Fruit fly (Drosophila melanogaster) whole organism, embryonic: ENCODE measurements around the gene RpS7.

Experiments used
- Abd-B ChIP-seq: fragments of 200-800 bp; sonication (Bioruptor generic); optimal IDR thresholded peaks from 2 replicates; lab custom pipeline; 2018; ENCODE audit warnings: missing biosample characterization, mild to moderate bottlenecking, missing genetic modification characterization, moderate library complexity
- Asciz ChIP-seq: fragments of 200-800 bp; sonication (Bioruptor generic); optimal IDR thresholded peaks from 2 replicates; lab custom pipeline; 2017; ENCODE audit warnings: missing biosample characterization, mild to moderate bottlenecking, missing genetic modification characterization, missing genetic modification reagents
- CG10267 ChIP-seq: fragments of 200-800 bp; sonication (Bioruptor generic); optimal IDR thresholded peaks from 2 replicates; lab custom pipeline; 2018; ENCODE audit warnings: missing biosample characterization, mild to moderate bottlenecking, missing genetic modification characterization, moderate library complexity
- CG10462 ChIP-seq: fragments of 200-800 bp; sonication (Bioruptor generic); optimal IDR thresholded peaks from 2 replicates; lab custom pipeline; 2016; ENCODE audit warnings: missing biosample characterization, missing genetic modification characterization
- CG11696 ChIP-seq: fragments of 200-800 bp; sonication (Bioruptor generic); IDR thresholded peaks from 2 replicates; pipeline ENCODE4 v1.3.6; 2022; ENCODE audit warnings: missing biosample characterization, missing genetic modification characterization
- CG1233 ChIP-seq: fragments of 200-800 bp; sonication (Bioruptor generic); optimal IDR thresholded peaks from 4 replicates; lab custom pipeline; 2018; ENCODE audit warnings: missing biosample characterization, mild to moderate bottlenecking, missing genetic modification characterization
- CG12769 ChIP-seq: fragments of 200-800 bp; sonication (Bioruptor generic); optimal IDR thresholded peaks from 2 replicates; lab custom pipeline; 2019; ENCODE audit warnings: missing biosample characterization, mild to moderate bottlenecking, missing genetic modification characterization, moderate library complexity
- CG13624 ChIP-seq: fragments of 200-800 bp; sonication (Bioruptor generic); optimal IDR thresholded peaks from 2 replicates; lab custom pipeline; 2016; ENCODE audit warnings: missing biosample characterization, missing genetic modification characterization
- CG13894 ChIP-seq: fragments of 200-800 bp; sonication (Bioruptor generic); optimal IDR thresholded peaks from 3 replicates; lab custom pipeline; 2018; ENCODE audit warnings: missing biosample characterization, mild to moderate bottlenecking, missing genetic modification characterization, moderate library complexity
- CG14014 ChIP-seq: fragments of 200-800 bp; sonication (Bioruptor generic); IDR thresholded peaks from 2 replicates; pipeline ENCODE4 v1.3.6; 2022; ENCODE audit warnings: missing biosample characterization, missing genetic modification characterization
- CG15011 ChIP-seq: fragments of 200-800 bp; sonication (Bioruptor generic); optimal IDR thresholded peaks from 3 replicates; lab custom pipeline; 2018; ENCODE audit warnings: missing biosample characterization, mild to moderate bottlenecking, missing genetic modification characterization
- CG16813 ChIP-seq: fragments of 200-800 bp; sonication (Bioruptor generic); IDR thresholded peaks from 3 replicates; pipeline ENCODE4 v1.3.6; 2022; ENCODE audit warnings: missing biosample characterization, missing genetic modification characterization; ENCODE audit not compliant: partially characterized antibody
- CG17359 ChIP-seq: fragments of 200-800 bp; sonication (Bioruptor generic); optimal IDR thresholded peaks from 3 replicates; lab custom pipeline; 2018; ENCODE audit warnings: missing biosample characterization, mild to moderate bottlenecking, missing genetic modification characterization, moderate library complexity
- CG17385 ChIP-seq: fragments of 200-800 bp; sonication (Bioruptor generic); optimal IDR thresholded peaks from 3 replicates; lab custom pipeline; 2018; ENCODE audit warnings: missing biosample characterization, mild to moderate bottlenecking, missing genetic modification characterization
- CG18011 ChIP-seq: fragments of 200-800 bp; sonication (Bioruptor generic); optimal IDR thresholded peaks from 2 replicates; lab custom pipeline; 2017; ENCODE audit warnings: missing biosample characterization, missing genetic modification characterization, mild to moderate bottlenecking, moderate library complexity, missing genotype
- CG18619 ChIP-seq: fragments of 200-800 bp; sonication (Bioruptor generic); optimal IDR thresholded peaks from 3 replicates; lab custom pipeline; 2017; ENCODE audit warnings: missing biosample characterization, mild to moderate bottlenecking, missing genetic modification characterization
- CG30431 ChIP-seq: fragments of 200-800 bp; sonication (Bioruptor generic); optimal IDR thresholded peaks from 2 replicates; lab custom pipeline; 2017; ENCODE audit warnings: missing biosample characterization, missing genetic modification characterization
- CG31441 ChIP-seq: fragments of 200-800 bp; sonication (Bioruptor generic); IDR thresholded peaks from 2 replicates; pipeline ENCODE4 v1.3.6; 2022; ENCODE audit warnings: missing biosample characterization, missing genetic modification characterization
- CG5180 ChIP-seq: fragments of 200-800 bp; sonication (Bioruptor generic); optimal IDR thresholded peaks from 3 replicates; lab custom pipeline; 2017; ENCODE audit warnings: missing biosample characterization, missing genetic modification characterization, mild to moderate bottlenecking, moderate library complexity, missing genetic modification reagents
- CG6175 ChIP-seq: fragments of 200-800 bp; sonication (Bioruptor generic); IDR thresholded peaks from 3 replicates; pipeline ENCODE4 v1.3.6; 2022; ENCODE audit warnings: missing biosample characterization, missing genetic modification characterization
- CG6813 ChIP-seq: fragments of 200-800 bp; sonication (Bioruptor generic); optimal IDR thresholded peaks from 2 replicates; lab custom pipeline; 2017; ENCODE audit warnings: missing biosample characterization, missing genetic modification characterization, mild to moderate bottlenecking, moderate library complexity, missing genetic modification reagents
- CG7839 ChIP-seq: fragments of 200-800 bp; sonication (Bioruptor generic); optimal IDR thresholded peaks from 3 replicates; lab custom pipeline; 2018; ENCODE audit warnings: missing biosample characterization, mild to moderate bottlenecking, missing genetic modification characterization, moderate library complexity
- CG8281 ChIP-seq: fragments of 200-800 bp; sonication (Bioruptor generic); optimal IDR thresholded peaks from 2 replicates; lab custom pipeline; 2018; ENCODE audit warnings: missing biosample characterization, mild to moderate bottlenecking, missing genetic modification characterization, moderate library complexity
- CG8359 ChIP-seq: fragments of 200-800 bp; sonication (Bioruptor generic); optimal IDR thresholded peaks from 2 replicates; lab custom pipeline; 2017; ENCODE audit warnings: missing biosample characterization, mild to moderate bottlenecking, missing genetic modification characterization, borderline replicate concordance
- CG8924 ChIP-seq: fragments of 200-800 bp; optimal IDR thresholded peaks from 3 replicates; lab custom pipeline; 2019; ENCODE audit warnings: missing biosample characterization, mild to moderate bottlenecking, missing genetic modification characterization, moderate library complexity
- ERR ChIP-seq: fragments of 200-800 bp; sonication (Bioruptor generic); optimal IDR thresholded peaks from 2 replicates; lab custom pipeline; 2016; ENCODE audit warnings: missing biosample characterization, missing genetic modification characterization
- GATAe ChIP-seq: fragments of 200-800 bp; sonication (Bioruptor generic); conservative IDR thresholded peaks from 2 replicates; pipeline ENCODE4 v1.3.6; 2022; ENCODE audit warnings: missing biosample characterization, missing genetic modification characterization
- HLH3B ChIP-seq: fragments of 200-800 bp; sonication (Bioruptor generic); IDR thresholded peaks from 2 replicates; pipeline ENCODE4 v1.3.6; 2022; ENCODE audit warnings: missing biosample characterization, missing genetic modification characterization
- Lhr ChIP-seq: fragments of 200-800 bp; sonication (Bioruptor generic); optimal IDR thresholded peaks from 3 replicates; lab custom pipeline; 2017; ENCODE audit warnings: mild to moderate bottlenecking, missing biosample characterization, missing genetic modification reagents, missing genetic modification characterization
- Mes4 ChIP-seq: fragments of 200-800 bp; sonication (Bioruptor generic); optimal IDR thresholded peaks from 2 replicates; lab custom pipeline; 2016; ENCODE audit warnings: missing biosample characterization, missing genetic modification characterization
- Pdp1 ChIP-seq, 2 experiments: fragments of 200-800 bp; sonication (Bioruptor generic); optimal IDR thresholded peaks; 3 replicates each; lab custom pipeline; 2016; ENCODE audit warnings: missing biosample characterization in 2 of 2, missing genetic modification characterization in 2 of 2, mild to moderate bottlenecking in 1 of 2, moderate library complexity in 1 of 2
- Xrp1 ChIP-seq: fragments of 200-800 bp; sonication (Bioruptor generic); IDR thresholded peaks from 2 replicates; pipeline ENCODE4 v1.3.6; 2022; ENCODE audit warnings: missing biosample characterization, missing genetic modification characterization
- az2 ChIP-seq: fragments of 200-800 bp; sonication (Bioruptor generic); optimal IDR thresholded peaks from 3 replicates; lab custom pipeline; 2016; ENCODE audit warnings: missing biosample characterization, missing genetic modification characterization
- bsh ChIP-seq, 2 experiments: fragments of 200-800 bp; sonication (Bioruptor generic); optimal IDR thresholded peaks; 2 replicates each; lab custom pipeline; 2017 to 2018; ENCODE audit warnings: mild to moderate bottlenecking in 2 of 2, missing biosample characterization in 2 of 2, missing genetic modification characterization in 2 of 2, moderate library complexity in 1 of 2
- gfzf ChIP-seq: fragments of 200-800 bp; sonication (Bioruptor generic); optimal IDR thresholded peaks from 2 replicates; lab custom pipeline; 2016; ENCODE audit warnings: missing biosample characterization, mild to moderate bottlenecking, missing genetic modification characterization, moderate library complexity
- lmd ChIP-seq: fragments of 200-800 bp; sonication (Bioruptor generic); IDR thresholded peaks from 2 replicates; pipeline ENCODE4 v1.3.6; 2022; ENCODE audit warnings: missing biosample characterization, missing genetic modification characterization
- p53 ChIP-seq: fragments of 200-800 bp; sonication (Bioruptor generic); optimal IDR thresholded peaks from 2 replicates; lab custom pipeline; 2016; ENCODE audit warnings: missing biosample characterization, missing genetic modification characterization
- pfk ChIP-seq: fragments of 200-800 bp; sonication (Bioruptor generic); optimal IDR thresholded peaks from 2 replicates; lab custom pipeline; 2018; ENCODE audit warnings: missing biosample characterization, mild to moderate bottlenecking, missing genetic modification characterization, moderate library complexity
- pnt ChIP-seq: fragments of 200-800 bp; sonication (Bioruptor generic); optimal IDR thresholded peaks from 3 replicates; lab custom pipeline; 2016; ENCODE audit warnings: missing biosample characterization, missing genetic modification characterization
- prd ChIP-seq, 3 experiments: fragments of >200 bp in 2 of 3; fragments of 200-800 bp in 1 of 3; sonication (Bioruptor generic) in 1 of 3; optimal IDR thresholded peaks in 2 of 3; IDR thresholded peaks in 1 of 3; 2 replicates in 2 of 3; 3 replicates in 1 of 3; pipeline versions ENCODE4 v1.3.6 to Lab custom; 2017 to 2022; ENCODE audit warnings: missing biosample characterization in 1 of 3, missing genetic modification characterization in 1 of 3
- pum ChIP-seq: fragments of 200-800 bp; sonication (Bioruptor generic); optimal IDR thresholded peaks from 2 replicates; lab custom pipeline; 2016; ENCODE audit warnings: missing biosample characterization, missing genetic modification characterization
- repo ChIP-seq: fragments of 200-800 bp; sonication (Bioruptor generic); optimal IDR thresholded peaks from 2 replicates; lab custom pipeline; 2016; ENCODE audit warnings: missing biosample characterization, missing genetic modification characterization
- rib ChIP-seq: fragments of 200-800 bp; sonication (Bioruptor generic); IDR thresholded peaks from 2 replicates; pipeline ENCODE4 v1.3.6; 2022; ENCODE audit warnings: missing biosample characterization, missing genetic modification characterization
- ro ChIP-seq: fragments of 200-800 bp; sonication (Bioruptor generic); IDR thresholded peaks from 2 replicates; pipeline ENCODE4 v1.3.6; 2022; ENCODE audit warnings: missing biosample characterization, missing genetic modification characterization
- salm ChIP-seq: fragments of 200-800 bp; sonication (Bioruptor generic); optimal IDR thresholded peaks from 2 replicates; lab custom pipeline; 2018; ENCODE audit warnings: missing biosample characterization, mild to moderate bottlenecking, missing genetic modification characterization
- tgo ChIP-seq: fragments of 200-800 bp; sonication (Bioruptor generic); IDR thresholded peaks from 3 replicates; pipeline ENCODE4 v1.3.6; 2022; ENCODE audit warnings: missing biosample characterization, missing genetic modification characterization
- tll ChIP-seq, 2 experiments: fragments of 200-800 bp in 1 of 2; fragments of >200 bp in 1 of 2; sonication (Bioruptor generic) in 1 of 2; optimal IDR thresholded peaks; 2 replicates each; lab custom pipeline; 2017 to 2019; ENCODE audit warnings: missing biosample characterization in 2 of 2, missing genetic modification characterization in 2 of 2, mild to moderate bottlenecking in 1 of 2, moderate library complexity in 1 of 2
- ttk ChIP-seq: fragments of 200-800 bp; sonication (Bioruptor generic); IDR thresholded peaks from 2 replicates; pipeline ENCODE4 v2.1.2; 2022; ENCODE audit warnings: missing biosample characterization, missing genetic modification characterization
- unpg ChIP-seq: fragments of 200-800 bp; sonication (Bioruptor generic); optimal IDR thresholded peaks from 3 replicates; lab custom pipeline; 2018; ENCODE audit warnings: missing biosample characterization, mild to moderate bottlenecking, missing genetic modification characterization, moderate library complexity

The RpS7 gene

dm6 chr3R:30191462-30191874, 17.4 kb downstream of the RpS7 start (continued):
- TF ChIP-seq repo (GFP tag; lab: Kevin White, UChicago), result peak; percentile 30
- TF ChIP-seq Abd-B (GFP tag; lab: Kevin White, UChicago), result peak; percentile 35
- no peak for TF ChIP-seq CG8281 (tag; lab: Kevin White, UChicago)
- TF ChIP-seq GATAe (GFP tag; lab: Robert Waterston, UW), result no peak
- TF ChIP-seq pum (GFP tag; lab: Kevin White, UChicago), result peak; percentile 29
- peak; percentile 60 for TF ChIP-seq CG18619 (GFP tag; lab: Kevin White, UChicago)
- TF ChIP-seq p53 (GFP tag; lab: Kevin White, UChicago), result peak; percentile 10
- TF ChIP-seq CG7839 (tag; lab: Kevin White, UChicago), result peak; percentile 73
- TF ChIP-seq az2 (GFP tag; lab: Kevin White, UChicago), result peak; percentile 34
- TF ChIP-seq CG5180 (GFP tag; lab: Kevin White, UChicago), result no peak
- no peak for TF ChIP-seq HLH3B
- TF ChIP-seq CG18011 (GFP tag; lab: Kevin White, UChicago), result no peak
- TF ChIP-seq CG14014 (GFP tag; lab: Robert Waterston, UW), result no peak
- TF ChIP-seq prd (optimal IDR thresholded peaks at IDR 0.05; lab: Kevin White, UChicago), result no peak
- TF ChIP-seq prd (GFP tag; IDR thresholded peaks at IDR 0.05; lab: Robert Waterston, UW), result peak; percentile 6; the same call in 1 of the 3 replicates
- TF ChIP-seq CG8359 (GFP tag; lab: Kevin White, UChicago), result no peak
- TF ChIP-seq CG10267 (tag; lab: Kevin White, UChicago), result peak; percentile 5
- TF ChIP-seq ERR (GFP tag; lab: Kevin White, UChicago), result no peak
- peak; percentile 45 to 65 for TF ChIP-seq Pdp1 (GFP tag; optimal IDR thresholded peaks at IDR 0.05; lab: Kevin White, UChicago)
- TF ChIP-seq CG17385 (GFP tag; lab: Kevin White, UChicago), result peak; percentile 51
- peak; percentile 23 for TF ChIP-seq CG30431 (GFP tag; lab: Kevin White, UChicago)
- peak; percentile 44 for TF ChIP-seq CG13624 (GFP tag; lab: Kevin White, UChicago)
- peak; percentile 12 for TF ChIP-seq CG8924 (tag; lab: Kevin White, UChicago)
- no peak for TF ChIP-seq Lhr (GFP tag; lab: Kevin White, UChicago)
- peak; percentile 4 for TF ChIP-seq unpg (GFP tag; lab: Kevin White, UChicago)
- peak; percentile 45; the same call in 1 of the 2 replicates for TF ChIP-seq CG31441

dm6 chr3R:30191047-30191446, 17.8 kb downstream of the RpS7 start, which contains the start of gene CG9747:
Gene CG9747, minus strand, starts transcription at chr3R:30191252.
- no peak for TF ChIP-seq Mes4 (GFP tag; lab: Kevin White, UChicago)
- no peak for TF ChIP-seq CG15011 (GFP tag; lab: Kevin White, UChicago)
- no peak for TF ChIP-seq CG8924 (tag; lab: Kevin White, UChicago)
- no peak for TF ChIP-seq CG17359 (tag; lab: Kevin White, UChicago)
- TF ChIP-seq salm (tag; lab: Kevin White, UChicago), result no peak
- TF ChIP-seq CG6175 (GFP tag; lab: Robert Waterston, UW), result peak; percentile 94
- no peak for TF ChIP-seq gfzf
- TF ChIP-seq lmd, result no peak
- peak; percentile 74 for TF ChIP-seq CG13894 (tag; lab: Kevin White, UChicago)
- TF ChIP-seq ttk (GFP tag; lab: Robert Waterston, UW), result no peak
- TF ChIP-seq pnt, result no peak
- TF ChIP-seq CG1233 (GFP tag; lab: Kevin White, UChicago), result no peak
- no peak for TF ChIP-seq bsh (GFP tag; optimal IDR thresholded peaks at IDR 0.05; lab: Kevin White, UChicago)
- no peak for TF ChIP-seq CG6813 (GFP tag; lab: Kevin White, UChicago)
- TF ChIP-seq CG11696 (GFP tag; lab: Robert Waterston, UW), result no peak
- no peak for TF ChIP-seq tll (GFP tag; optimal IDR thresholded peaks at IDR 0.05; lab: Kevin White, UChicago)
- no peak for TF ChIP-seq Asciz (GFP tag; lab: Kevin White, UChicago)
- no peak for TF ChIP-seq Xrp1
- peak; percentile 82 for TF ChIP-seq CG12769 (tag; lab: Kevin White, UChicago)
- TF ChIP-seq CG10462 (GFP tag; lab: Kevin White, UChicago), result no peak
- TF ChIP-seq ro (GFP tag; lab: Robert Waterston, UW), result no peak
- no peak for TF ChIP-seq pfk
- no peak for TF ChIP-seq rib
- TF ChIP-seq tgo, result no peak
- no peak for TF ChIP-seq CG16813 (GFP tag; lab: Robert Waterston, UW)
